Worm (Caenorhabditis elegans): Measurements from ENCODE around the gene bath-28.

The bath-28 gene

DNA sequence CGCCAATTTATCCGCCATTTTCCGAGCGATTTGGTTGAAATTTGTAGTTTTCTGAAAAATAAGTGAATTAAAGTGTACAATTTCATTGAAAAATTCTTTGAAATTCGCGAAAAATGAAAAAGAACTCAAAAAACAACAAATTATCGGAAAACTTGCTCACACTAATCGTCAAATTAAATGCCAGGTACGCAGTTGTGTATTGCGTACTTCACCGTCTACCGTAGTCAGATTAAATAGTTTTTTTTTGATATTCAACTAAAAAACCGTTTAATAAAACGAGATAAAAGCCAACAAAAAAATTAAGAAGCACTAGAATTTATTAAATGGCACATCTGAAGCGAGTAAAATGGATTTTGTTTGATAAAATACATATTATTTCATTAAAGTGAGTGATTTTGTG lies at the start of gene bath-28:
Gene bath-28 (minus strand): TSS at position 51 of the 400 bp plus-strand sequence.
- TF ChIP-seq unc-62 (GFP tag; optimal IDR thresholded peaks at IDR 0.05) (no peak), ceh-9 (tag; optimal IDR thresholded peaks at IDR 0.05) (no peak), nhr-237 (tag; optimal IDR thresholded peaks at IDR 0.05) (no peak), nhr-12 (tag; optimal IDR thresholded peaks at IDR 0.05) (no peak), tbx-2 (tag; optimal IDR thresholded peaks at IDR 0.05) (no peak), skn-1 (tag; optimal IDR thresholded peaks at IDR 0.05) (no peak), nhr-76 (tag; optimal IDR thresholded peaks at IDR 0.05) (no peak), ceh-16 (tag; optimal IDR thresholded peaks at IDR 0.05) (no peak), ceh-28 (tag; optimal IDR thresholded peaks at IDR 0.05) (no peak), nhr-43 (tag; optimal IDR thresholded peaks at IDR 0.05; ENCODE audit: poor library complexity, severe bottlenecking) (no peak), ZK546.5 (tag; optimal IDR thresholded peaks at IDR 0.05) (no peak), elt-2 (tag; optimal IDR thresholded peaks at IDR 0.05) (no peak)

DNA sequence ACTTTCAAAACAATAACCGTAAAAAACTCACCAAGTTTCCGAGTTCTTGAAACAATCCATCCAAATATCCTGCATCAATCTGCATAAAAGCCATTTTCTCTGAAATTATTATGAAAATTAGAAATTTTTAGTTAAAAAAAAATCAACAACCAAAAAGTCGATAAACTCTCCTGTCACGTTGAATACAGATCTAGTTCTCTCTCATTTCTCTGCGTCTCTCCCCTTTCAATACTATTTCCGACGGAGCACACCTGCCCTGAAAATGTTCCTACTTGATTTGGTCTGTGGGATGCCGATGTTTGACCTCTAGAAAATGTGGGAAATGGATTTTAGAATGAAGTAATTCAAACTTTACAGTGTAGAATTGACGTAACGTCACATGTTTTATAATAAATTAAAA lies 42.7 kb upstream of the bath-28 start, which contains the start of gene T06D4.6:
Gene T06D4.6 (minus strand): TSS at position 101 of the 400 bp plus-strand sequence.
- TF ChIP-seq zag-1 (tag; optimal IDR thresholded peaks at IDR 0.05) (no peak), elt-3 (tag; optimal IDR thresholded peaks at IDR 0.05) (no peak), elt-1 (tag; optimal IDR thresholded peaks at IDR 0.05) (no peak), nhr-12 (tag; optimal IDR thresholded peaks at IDR 0.05) (no peak), nhr-28 (tag; optimal IDR thresholded peaks at IDR 0.05) (no peak), snpc-4 (tag; optimal IDR thresholded peaks at IDR 0.05) (no peak)

DNA sequence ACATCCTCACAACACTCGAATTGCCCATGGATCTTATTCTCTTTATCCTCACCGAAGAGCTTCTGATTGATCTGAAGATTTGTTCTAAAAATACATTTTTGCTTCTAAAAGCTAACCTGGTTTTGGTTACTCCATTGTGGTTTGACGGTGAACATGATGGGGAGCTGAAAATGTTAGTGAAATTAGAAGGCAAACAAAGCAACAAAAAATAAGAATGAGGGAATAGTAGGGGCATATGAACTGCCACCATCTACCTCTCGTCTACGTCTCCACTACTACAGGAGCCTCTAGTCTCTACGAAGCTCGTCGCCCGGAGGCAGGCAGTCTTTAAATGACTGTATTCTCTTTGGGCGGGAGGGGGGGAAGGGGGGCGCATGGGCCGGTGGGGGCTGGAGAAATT lies 41.0 kb upstream of the bath-28 start, which contains the start of gene T06D4.2:
Gene T06D4.2 (minus strand): TSS at position 170 of the 400 bp plus-strand sequence.
- no peak for TF ChIP-seq lsy-12 (tag; optimal IDR thresholded peaks at IDR 0.05)
- no peak for TF ChIP-seq elt-3 (tag; optimal IDR thresholded peaks at IDR 0.05)
- TF ChIP-seq sea-2 (GFP tag; optimal IDR thresholded peaks at IDR 0.05), result no peak
- TF ChIP-seq skn-1 (tag; optimal IDR thresholded peaks at IDR 0.05), result no peak
- no peak for TF ChIP-seq R02D3.7 (tag; optimal IDR thresholded peaks at IDR 0.05)
- TF ChIP-seq fkh-2 (tag; optimal IDR thresholded peaks at IDR 0.05), result no peak
- no peak for TF ChIP-seq mdl-1 (tag; optimal IDR thresholded peaks at IDR 0.05)
- no peak for TF ChIP-seq nhr-76 (tag; optimal IDR thresholded peaks at IDR 0.05)
- TF ChIP-seq zag-1 (tag; optimal IDR thresholded peaks at IDR 0.05), result no peak
- no peak for TF ChIP-seq ceh-9 (tag; optimal IDR thresholded peaks at IDR 0.05)
- TF ChIP-seq ztf-4 (tag; optimal IDR thresholded peaks at IDR 0.05), result no peak
- no peak for TF ChIP-seq ztf-11 (tag; optimal IDR thresholded peaks at IDR 0.05)
- no peak for TF ChIP-seq elt-1 (tag; optimal IDR thresholded peaks at IDR 0.05)
- TF ChIP-seq snpc-4 (tag; optimal IDR thresholded peaks at IDR 0.05), result no peak
- TF ChIP-seq nhr-25 (tag; optimal IDR thresholded peaks at IDR 0.05), result no peak
- no peak for TF ChIP-seq lin-15B (tag; optimal IDR thresholded peaks at IDR 0.05)
- no peak for TF ChIP-seq nhr-28 (tag; optimal IDR thresholded peaks at IDR 0.05)
- no peak for TF ChIP-seq nhr-23 (tag; optimal IDR thresholded peaks at IDR 0.05)
- no peak for TF ChIP-seq lin-39 (tag; optimal IDR thresholded peaks at IDR 0.05)
- TF ChIP-seq tbx-2 (tag; optimal IDR thresholded peaks at IDR 0.05), result no peak

DNA sequence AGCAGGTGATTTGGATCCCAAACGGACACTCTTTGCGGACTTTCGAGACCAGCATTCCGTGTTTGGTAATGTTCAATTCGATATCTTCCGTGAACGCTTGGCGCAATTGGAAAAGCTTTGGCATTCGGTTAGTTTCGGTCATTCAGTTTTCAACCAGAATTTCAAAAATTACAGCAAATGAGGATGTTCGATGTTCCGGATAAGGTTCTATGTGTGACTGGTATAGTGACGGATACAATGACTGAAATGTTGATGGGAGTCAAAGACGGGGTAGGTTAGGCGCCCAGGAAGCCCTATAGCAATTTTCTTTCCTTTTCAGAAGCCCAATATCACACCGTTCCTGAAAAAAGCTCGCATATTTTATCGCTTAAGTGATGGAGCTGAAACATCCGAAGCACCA lies 38.3 kb upstream of the bath-28 start:
- TF ChIP-seq unc-62 (GFP tag; optimal IDR thresholded peaks at IDR 0.05) (no peak), ceh-28 (tag; optimal IDR thresholded peaks at IDR 0.05) (no peak), mdl-1 (tag; optimal IDR thresholded peaks at IDR 0.05) (no peak), R02D3.7 (tag; optimal IDR thresholded peaks at IDR 0.05) (no peak), aly-2 (tag; optimal IDR thresholded peaks at IDR 0.05) (no peak), nhr-23 (tag; optimal IDR thresholded peaks at IDR 0.05) (no peak), lin-39 (tag; optimal IDR thresholded peaks at IDR 0.05) (no peak), lsy-12 (tag; optimal IDR thresholded peaks at IDR 0.05) (no peak), nhr-11 (tag; optimal IDR thresholded peaks at IDR 0.05) (no peak), ceh-16 (tag; optimal IDR thresholded peaks at IDR 0.05) (no peak)

DNA sequence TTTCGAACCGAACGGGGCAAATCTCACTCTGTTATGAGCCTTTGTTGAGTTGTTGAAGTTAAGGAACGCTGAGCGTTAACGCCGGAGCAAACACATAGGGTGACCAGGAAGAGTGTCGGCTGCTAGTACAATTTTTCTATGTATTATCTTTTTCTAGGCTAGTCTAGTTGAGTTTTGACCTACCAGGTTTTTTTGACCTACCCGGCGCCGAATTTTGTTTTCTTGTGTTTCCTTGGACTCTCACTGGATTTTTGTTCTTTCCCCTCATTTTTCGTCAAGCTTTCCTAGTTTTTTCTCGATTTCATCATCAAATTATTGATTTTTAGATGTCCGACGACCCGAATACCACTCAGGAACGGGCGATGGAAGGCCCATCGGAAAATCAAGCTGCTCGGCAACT lies 36.7 kb upstream of the bath-28 start, which contains the start of gene T06D4.1:
Gene T06D4.1 (plus strand): TSS at position 321 of the 400 bp plus-strand sequence.
- no peak for TF ChIP-seq nhr-77 (tag; optimal IDR thresholded peaks at IDR 0.05)
- no peak for TF ChIP-seq jun-1 (tag; optimal IDR thresholded peaks at IDR 0.05)
- TF ChIP-seq R02D3.7 (tag; optimal IDR thresholded peaks at IDR 0.05), result no peak
- TF ChIP-seq nhr-67 (tag; optimal IDR thresholded peaks at IDR 0.05), result no peak
- TF ChIP-seq fos-1 (tag; optimal IDR thresholded peaks at IDR 0.05), result no peak

Data from whole organism, L3 larva.